Worm (Caenorhabditis elegans) whole organism, L4 larva: ENCODE results near the gene thn-4.

Experiments used
- ZK546.5 ChIP-seq, 2 experiments: sonication (generic microtip); optimal IDR thresholded peaks; 2 replicates each; lab custom pipeline; 2017; ENCODE audit warnings: missing biosample characterization in 2 of 2, missing genetic modification characterization in 2 of 2
- ces-1 ChIP-seq: fragments of 150-350 bp; sonication (generic microtip); optimal IDR thresholded peaks from 4 replicates; lab custom pipeline; 2014; ENCODE audit warnings: missing biosample characterization, missing genetic modification reagents, missing genetic modification characterization

DNA sequence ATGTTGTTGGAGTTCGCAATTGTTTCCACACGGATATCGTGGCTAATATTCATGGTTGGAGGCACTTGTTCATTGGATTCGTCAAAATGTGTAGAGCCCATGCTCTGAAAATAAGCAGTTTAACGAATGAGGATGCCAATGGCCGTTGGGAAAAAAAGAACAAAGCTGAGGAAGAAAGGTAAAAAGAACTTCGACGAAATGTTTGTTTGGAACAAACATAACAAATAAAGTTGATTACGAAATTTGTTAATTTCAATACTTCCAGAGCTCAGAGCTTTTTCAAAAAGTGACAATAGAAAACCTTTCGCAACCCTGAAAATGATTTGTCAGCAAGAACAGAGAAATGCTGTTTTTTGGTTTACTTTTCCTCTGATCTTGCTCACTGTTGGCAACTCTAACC lies 8.8 kb upstream of the thn-4 start, which contains the start of gene F09C6.3:
- TF ChIP-seq ces-1 (GFP tag; lab: Kevin White, UChicago) (no peak), ZK546.5 (tag; optimal IDR thresholded peaks at IDR 0.05; lab: Kevin White, UChicago) (no peak)
